Fruit fly (Drosophila melanogaster) whole organism, embryonic: ENCODE results near the gene CG7789.
A peak's percentile ranks its signal among the peaks of the same experiment; 100 is the strongest.

Source experiments
- Awh ChIP-seq: fragments of 200-800 bp; sonication (Bioruptor generic); IDR thresholded peaks from 2 replicates; pipeline ENCODE4, ENCODE4 v1.3.6; 2022; ENCODE audit warnings: missing biosample characterization, missing genetic modification characterization
- B-H1 ChIP-seq: fragments of 200-800 bp; sonication (Bioruptor generic); IDR thresholded peaks from 3 replicates; pipeline ENCODE4 v1.3.6; 2022; ENCODE audit warnings: missing biosample characterization, missing genetic modification characterization
- B-H2 ChIP-seq: fragments of 200-800 bp; sonication (Bioruptor generic); optimal IDR thresholded peaks from 2 replicates; lab custom pipeline; 2018; ENCODE audit warnings: missing biosample characterization, mild to moderate bottlenecking, missing genetic modification characterization
- CG10274 ChIP-seq: fragments of 200-800 bp; sonication (Bioruptor generic); optimal IDR thresholded peaks from 3 replicates; lab custom pipeline; 2017; ENCODE audit warnings: missing biosample characterization, mild to moderate bottlenecking, missing genetic modification characterization
- CG11723 ChIP-seq: fragments of 200-800 bp; sonication (Bioruptor generic); optimal IDR thresholded peaks from 2 replicates; lab custom pipeline; 2017; ENCODE audit warnings: missing biosample characterization, mild to moderate bottlenecking, missing genetic modification characterization
- CG12104 ChIP-seq: fragments of 200-800 bp; sonication (Bioruptor generic); optimal IDR thresholded peaks from 3 replicates; lab custom pipeline; 2016; ENCODE audit warnings: missing biosample characterization, missing genetic modification characterization
- CG12391 ChIP-seq: fragments of 200-800 bp; sonication (Bioruptor generic); optimal IDR thresholded peaks from 3 replicates; lab custom pipeline; 2018; ENCODE audit warnings: missing biosample characterization, mild to moderate bottlenecking, missing genetic modification characterization, moderate library complexity
- CG12942 ChIP-seq: fragments of 200-800 bp; sonication (Bioruptor generic); optimal IDR thresholded peaks from 3 replicates; lab custom pipeline; 2016; ENCODE audit warnings: missing biosample characterization, missing genetic modification characterization
- CG13624 ChIP-seq: fragments of 200-800 bp; sonication (Bioruptor generic); optimal IDR thresholded peaks from 2 replicates; lab custom pipeline; 2016; ENCODE audit warnings: missing biosample characterization, missing genetic modification characterization
- CG17359 ChIP-seq: fragments of 200-800 bp; sonication (Bioruptor generic); optimal IDR thresholded peaks from 3 replicates; lab custom pipeline; 2018; ENCODE audit warnings: missing biosample characterization, mild to moderate bottlenecking, missing genetic modification characterization, moderate library complexity
- CG17912 ChIP-seq: fragments of 200-800 bp; sonication (Bioruptor generic); optimal IDR thresholded peaks from 2 replicates; lab custom pipeline; 2018; ENCODE audit warnings: missing biosample characterization, mild to moderate bottlenecking, missing genetic modification characterization
- CG18764 ChIP-seq: fragments of 200-800 bp; sonication (Bioruptor generic); optimal IDR thresholded peaks from 3 replicates; lab custom pipeline; 2016; ENCODE audit warnings: missing biosample characterization, missing genetic modification characterization
- CG2120 ChIP-seq: fragments of 200-800 bp; sonication (Bioruptor generic); optimal IDR thresholded peaks from 3 replicates; lab custom pipeline; 2016; ENCODE audit warnings: missing biosample characterization, missing genetic modification characterization
- CG2889 ChIP-seq: fragments of 200-800 bp; sonication (Bioruptor generic); IDR thresholded peaks from 3 replicates; pipeline ENCODE4 v1.3.6; 2022; ENCODE audit warnings: missing biosample characterization, missing genetic modification characterization
- CG34224 ChIP-seq: fragments of 200-800 bp; sonication (Bioruptor generic); IDR thresholded peaks from 3 replicates; pipeline ENCODE4 v1.3.6; 2022; ENCODE audit warnings: missing biosample characterization, missing genetic modification characterization; ENCODE audit not compliant: partially characterized antibody
- CG4424 ChIP-seq: fragments of 200-800 bp; sonication (Bioruptor generic); optimal IDR thresholded peaks from 3 replicates; lab custom pipeline; 2016; ENCODE audit warnings: missing biosample characterization, missing genetic modification characterization
- CG5180 ChIP-seq: fragments of 200-800 bp; sonication (Bioruptor generic); optimal IDR thresholded peaks from 3 replicates; lab custom pipeline; 2017; ENCODE audit warnings: missing biosample characterization, missing genetic modification characterization, mild to moderate bottlenecking, moderate library complexity, missing genetic modification reagents
- CG6254 ChIP-seq: fragments of 200-800 bp; sonication (Bioruptor generic); optimal IDR thresholded peaks from 3 replicates; lab custom pipeline; 2017; ENCODE audit warnings: mild to moderate bottlenecking, missing biosample characterization, missing genetic modification reagents, missing genetic modification characterization
- CG7839 ChIP-seq: fragments of 200-800 bp; sonication (Bioruptor generic); optimal IDR thresholded peaks from 3 replicates; lab custom pipeline; 2018; ENCODE audit warnings: missing biosample characterization, mild to moderate bottlenecking, missing genetic modification characterization, moderate library complexity
- CG7987 ChIP-seq: fragments of 200-800 bp; sonication (Bioruptor generic); optimal IDR thresholded peaks from 2 replicates; lab custom pipeline; 2018; ENCODE audit warnings: missing biosample characterization, mild to moderate bottlenecking, missing genetic modification characterization, moderate library complexity
- CG9727 ChIP-seq: fragments of 200-800 bp; sonication (Bioruptor generic); optimal IDR thresholded peaks from 3 replicates; lab custom pipeline; 2017; ENCODE audit warnings: missing biosample characterization, mild to moderate bottlenecking, missing genetic modification characterization
- CG9797 ChIP-seq: fragments of 200-800 bp; sonication (Bioruptor generic); optimal IDR thresholded peaks from 3 replicates; lab custom pipeline; 2018; ENCODE audit warnings: missing biosample characterization, mild to moderate bottlenecking, missing genetic modification characterization
- Chrac-16 ChIP-seq: fragments of 200-800 bp; sonication (Bioruptor generic); optimal IDR thresholded peaks from 3 replicates; lab custom pipeline; 2016; ENCODE audit warnings: missing biosample characterization, missing genetic modification characterization
- D19A ChIP-seq: fragments of 200-800 bp; optimal IDR thresholded peaks from 3 replicates; lab custom pipeline; 2019; ENCODE audit warnings: missing biosample characterization, mild to moderate bottlenecking, missing genetic modification characterization, moderate library complexity
- Dek ChIP-seq: fragments of 200-800 bp; sonication (Bioruptor generic); optimal IDR thresholded peaks from 3 replicates; lab custom pipeline; 2019; ENCODE audit warnings: missing biosample characterization, mild to moderate bottlenecking, missing genetic modification characterization, moderate library complexity
- Doc2 ChIP-seq: fragments of 200-800 bp; sonication (Bioruptor generic); IDR thresholded peaks from 2 replicates; pipeline ENCODE4 v1.3.6; 2022; ENCODE audit warnings: missing biosample characterization, missing genetic modification characterization
- GATAe ChIP-seq: fragments of 200-800 bp; sonication (Bioruptor generic); conservative IDR thresholded peaks from 2 replicates; pipeline ENCODE4 v1.3.6; 2022; ENCODE audit warnings: missing biosample characterization, missing genetic modification characterization
- Gsc ChIP-seq: fragments of 200-800 bp; sonication (Bioruptor generic); IDR thresholded peaks from 2 replicates; pipeline ENCODE4 v1.3.6; 2022; ENCODE audit warnings: missing biosample characterization, missing genetic modification characterization
- HHEX ChIP-seq: fragments of 200-800 bp; sonication (Bioruptor generic); optimal IDR thresholded peaks from 3 replicates; lab custom pipeline; 2017; ENCODE audit warnings: missing biosample characterization, mild to moderate bottlenecking, missing genetic modification characterization, missing genetic modification reagents
- Hr78 ChIP-seq, 2 experiments: fragments of 200-800 bp in 1 of 2; fragments of >200 bp in 1 of 2; sonication (Bioruptor generic) in 1 of 2; optimal IDR thresholded peaks; 2 replicates each; lab custom pipeline; 2017 to 2019; ENCODE audit warnings: missing biosample characterization in 2 of 2, missing genetic modification characterization in 2 of 2, mild to moderate bottlenecking in 1 of 2, moderate library complexity in 1 of 2
- Mad ChIP-seq: fragments of 200-800 bp; sonication (Bioruptor generic); optimal IDR thresholded peaks from 2 replicates; lab custom pipeline; 2016; ENCODE audit warnings: missing biosample characterization, missing genetic modification characterization
- Med ChIP-seq: fragments of 200-800 bp; sonication (Bioruptor generic); peaks from one replicate; lab custom pipeline; 2016; ENCODE audit warnings: missing biosample characterization, missing genetic modification characterization, mild to moderate bottlenecking, inconsistent platforms, moderate library complexity
- Nf-YA ChIP-seq: fragments of 200-800 bp; sonication (Bioruptor generic); IDR thresholded peaks from 2 replicates; pipeline ENCODE4 v1.3.6; 2022; ENCODE audit warnings: missing biosample characterization, missing genetic modification characterization
- Nf-YB ChIP-seq: fragments of 200-800 bp; sonication (Bioruptor generic); optimal IDR thresholded peaks from 3 replicates; lab custom pipeline; 2019; ENCODE audit warnings: missing biosample characterization, mild to moderate bottlenecking, missing genetic modification characterization, moderate library complexity
- NfI ChIP-seq: fragments of 200-800 bp; sonication (Bioruptor generic); optimal IDR thresholded peaks from 3 replicates; lab custom pipeline; 2018; ENCODE audit warnings: missing biosample characterization, mild to moderate bottlenecking, missing genetic modification characterization, moderate library complexity
- Ssrp ChIP-seq: fragments of 200-800 bp; sonication (Bioruptor generic); optimal IDR thresholded peaks from 2 replicates; lab custom pipeline; 2018; ENCODE audit warnings: missing biosample characterization, mild to moderate bottlenecking, missing genetic modification characterization, moderate library complexity
- Vsx1 ChIP-seq: fragments of 200-800 bp; sonication (Bioruptor generic); optimal IDR thresholded peaks from 2 replicates; lab custom pipeline; 2017; ENCODE audit warnings: missing biosample characterization, mild to moderate bottlenecking, missing genetic modification characterization, missing genetic modification reagents
- chinmo ChIP-seq: fragments of 200-800 bp; sonication (Bioruptor generic); IDR thresholded peaks from 4 replicates; pipeline ENCODE4 v1.3.6; 2022; ENCODE audit warnings: missing biosample characterization, missing genetic modification characterization; ENCODE audit not compliant: partially characterized antibody
- ci ChIP-seq: fragments of 200-800 bp; sonication (Bioruptor generic); IDR thresholded peaks from 3 replicates; pipeline ENCODE4 v1.3.6; 2022; ENCODE audit warnings: missing biosample characterization, missing genetic modification characterization
- eyg ChIP-seq: fragments of 200-800 bp; sonication (Bioruptor generic); optimal IDR thresholded peaks from 3 replicates; lab custom pipeline; 2016; ENCODE audit warnings: missing biosample characterization, missing genetic modification characterization
- fd102C ChIP-seq: fragments of 200-800 bp; sonication (Bioruptor generic); optimal IDR thresholded peaks from 2 replicates; lab custom pipeline; 2018; ENCODE audit warnings: missing biosample characterization, mild to moderate bottlenecking, missing genetic modification characterization, moderate library complexity
- fd96Cb ChIP-seq: fragments of 200-800 bp; sonication (Bioruptor generic); optimal IDR thresholded peaks from 2 replicates; lab custom pipeline; 2018; ENCODE audit warnings: missing biosample characterization, mild to moderate bottlenecking, missing genetic modification characterization, moderate library complexity
- kay ChIP-seq: fragments of 200-800 bp; sonication (Bioruptor generic); optimal IDR thresholded peaks from 2 replicates; lab custom pipeline; 2016; ENCODE audit warnings: missing biosample characterization, missing genetic modification characterization
- knrl ChIP-seq: fragments of 200-800 bp; sonication (Bioruptor generic); IDR thresholded peaks from 3 replicates; pipeline ENCODE4 v1.3.6; 2022; ENCODE audit warnings: missing biosample characterization, missing genetic modification characterization; ENCODE audit not compliant: partially characterized antibody
- mirr ChIP-seq: fragments of 200-800 bp; sonication (Bioruptor generic); optimal IDR thresholded peaks from 3 replicates; lab custom pipeline; 2018; ENCODE audit warnings: missing biosample characterization, mild to moderate bottlenecking, missing genetic modification characterization
- nmo ChIP-seq: fragments of 200-800 bp; sonication (Bioruptor generic); optimal IDR thresholded peaks from 2 replicates; lab custom pipeline; 2018; ENCODE audit warnings: missing biosample characterization, mild to moderate bottlenecking, missing genetic modification characterization, moderate library complexity
- sr ChIP-seq: fragments of 200-800 bp; sonication (Bioruptor generic); IDR thresholded peaks from 3 replicates; pipeline ENCODE4 v1.3.6; 2022; ENCODE audit warnings: missing biosample characterization, missing genetic modification characterization
- stc ChIP-seq: fragments of 200-800 bp; sonication (Bioruptor generic); IDR thresholded peaks from 2 replicates; pipeline ENCODE4 v1.3.6; 2022; ENCODE audit warnings: missing biosample characterization, missing genetic modification characterization
- twi ChIP-seq: fragments of 200-800 bp; optimal IDR thresholded peaks from 2 replicates; lab custom pipeline; 2019; ENCODE audit warnings: missing biosample characterization, mild to moderate bottlenecking, missing genetic modification characterization, moderate library complexity

The CG7789 gene

DNA sequence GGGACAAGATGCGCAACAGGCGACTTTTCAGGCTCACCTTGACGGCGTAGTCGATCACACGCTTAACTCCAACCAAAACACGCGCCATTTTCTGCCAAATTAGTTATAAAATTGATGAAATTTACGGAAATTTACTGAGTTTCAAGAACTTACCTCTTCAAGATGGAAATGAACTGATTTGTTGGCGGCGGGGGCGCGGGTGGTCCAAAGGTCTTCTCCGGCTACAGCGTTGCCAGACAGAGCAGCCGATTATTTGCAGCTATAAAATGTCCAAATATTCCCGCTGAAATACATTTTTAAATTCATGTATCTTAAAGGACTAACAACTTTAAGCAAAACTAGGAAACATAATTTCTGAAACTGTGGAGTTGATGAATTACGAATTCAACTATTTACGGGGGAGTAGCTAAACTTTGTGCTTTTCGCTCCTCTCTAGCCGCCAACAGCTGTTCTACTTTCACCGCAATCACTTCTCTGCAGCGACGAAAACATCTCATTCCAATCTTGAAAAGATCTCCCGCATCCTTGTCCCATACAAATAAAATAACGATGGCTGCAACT, at the start of gene CG7789, which contains the start of gene Etfb (continued):
- TF ChIP-seq fd102C (GFP tag; lab: Kevin White, UChicago), result no peak
- peak; percentile 28 for TF ChIP-seq Nf-YB (GFP tag; lab: Kevin White, UChicago)
- peak; percentile 84 for TF ChIP-seq CG12391 (tag; lab: Kevin White, UChicago)
- no peak for TF ChIP-seq B-H2
- peak; percentile 84 for TF ChIP-seq nmo
- TF ChIP-seq Gsc, result no peak
- TF ChIP-seq CG6254 (GFP tag; lab: Kevin White, UChicago), result no peak
- TF ChIP-seq Chrac-16 (GFP tag; lab: Kevin White, UChicago), result peak; percentile 74
- TF ChIP-seq Doc2 (GFP tag; lab: Robert Waterston, UW), result no peak
- peak; percentile 57 for TF ChIP-seq HHEX (GFP tag; lab: Kevin White, UChicago)
- peak; percentile 70 for TF ChIP-seq mirr (GFP tag; lab: Kevin White, UChicago)
- TF ChIP-seq GATAe, result peak; percentile 59; the same call in 1 of the 2 replicates
- peak; percentile 74 for TF ChIP-seq eyg (GFP tag; lab: Kevin White, UChicago)
- TF ChIP-seq CG34224 (GFP tag; lab: Robert Waterston, UW), result peak; percentile 87
- peak; percentile 87 for TF ChIP-seq CG13624 (GFP tag; lab: Kevin White, UChicago)
- peak; percentile 17; the same call in 1 of the 4 replicates for TF ChIP-seq chinmo
- TF ChIP-seq CG7839 (tag; lab: Kevin White, UChicago), result no peak
- TF ChIP-seq ci, result peak; percentile 88
- TF ChIP-seq D19A, result no peak
- no peak for TF ChIP-seq Vsx1
- peak; percentile 40; the same call in 2 of the 3 replicates for TF ChIP-seq B-H1 (GFP tag; lab: Robert Waterston, UW)
- peak; percentile 54; the same call in 1 of the 3 replicates for TF ChIP-seq CG2889 (GFP tag; lab: Robert Waterston, UW)
- TF ChIP-seq CG9797 (GFP tag; lab: Kevin White, UChicago), result peak; percentile 36
- peak; percentile 52 for TF ChIP-seq twi (tag; lab: Kevin White, UChicago)
- peak; percentile 46 for TF ChIP-seq CG17912
- TF ChIP-seq kay (GFP tag; lab: Kevin White, UChicago), result no peak
- TF ChIP-seq CG4424 (GFP tag; lab: Kevin White, UChicago), result no peak
- TF ChIP-seq Nf-YA (GFP tag; lab: Robert Waterston, UW), result 0 out of 2 replicates have a peak, but pooled peaks have one; percentile 20
- no peak for TF ChIP-seq Hr78 (GFP tag; optimal IDR thresholded peaks at IDR 0.05; lab: Kevin White, UChicago)
- TF ChIP-seq fd96Cb (tag; lab: Kevin White, UChicago), result no peak
- peak; percentile 79 for TF ChIP-seq Dek (tag; lab: Kevin White, UChicago)
- peak; percentile 60 for TF ChIP-seq Mad (GFP tag; lab: Kevin White, UChicago)
- peak; percentile 61 for TF ChIP-seq CG9727
- no peak for TF ChIP-seq CG11723 (GFP tag; lab: Kevin White, UChicago)
- TF ChIP-seq knrl (GFP tag; lab: Robert Waterston, UW), result peak; percentile 85
- peak; percentile 39 for TF ChIP-seq CG17359 (tag; lab: Kevin White, UChicago)
- TF ChIP-seq Awh (GFP tag; lab: Robert Waterston, UW), result peak; percentile 58
- TF ChIP-seq CG12104 (GFP tag; lab: Kevin White, UChicago), result peak; percentile 51
- TF ChIP-seq CG10274 (GFP tag; lab: Kevin White, UChicago), result no peak
- no peak for TF ChIP-seq sr (GFP tag; lab: Robert Waterston, UW)
- peak; percentile 97 for TF ChIP-seq Med (GFP tag; lab: Kevin White, UChicago)
- TF ChIP-seq CG12942 (GFP tag; lab: Kevin White, UChicago), result peak; percentile 59
- TF ChIP-seq Ssrp (tag; lab: Kevin White, UChicago), result peak; percentile 64
- peak; percentile 92 for TF ChIP-seq CG2120 (GFP tag; lab: Kevin White, UChicago)
- TF ChIP-seq CG7987 (GFP tag; lab: Kevin White, UChicago), result no peak
- peak; percentile 11 for TF ChIP-seq CG18764 (GFP tag; lab: Kevin White, UChicago)
- peak; percentile 86 for TF ChIP-seq NfI (GFP tag; lab: Kevin White, UChicago)
- TF ChIP-seq CG5180 (GFP tag; lab: Kevin White, UChicago), result no peak
- peak; percentile 69 for TF ChIP-seq stc
